Worm (Caenorhabditis elegans) whole organism, L4/young adult: ENCODE measurements around the gene T16G12.7.

ENCODE experiments used
- W03F9.2 ChIP-seq: fragments of 150-350 bp; optimal IDR thresholded peaks from 2 replicates; lab custom pipeline; 2014; ENCODE audit warnings: missing biosample characterization, missing genetic modification characterization
- dao-5 ChIP-seq: sonication (generic microtip); optimal IDR thresholded peaks from 2 replicates; lab custom pipeline; 2016; ENCODE audit warnings: missing genotype, missing genetic modification characterization, moderate library complexity, missing compliant biosample characterization
- him-1 ChIP-seq: sonication (generic microtip); optimal IDR thresholded peaks from 2 replicates; lab custom pipeline; 2016; ENCODE audit warnings: missing genotype, missing genetic modification reagents, missing genetic modification characterization, missing compliant biosample characterization

DNA sequence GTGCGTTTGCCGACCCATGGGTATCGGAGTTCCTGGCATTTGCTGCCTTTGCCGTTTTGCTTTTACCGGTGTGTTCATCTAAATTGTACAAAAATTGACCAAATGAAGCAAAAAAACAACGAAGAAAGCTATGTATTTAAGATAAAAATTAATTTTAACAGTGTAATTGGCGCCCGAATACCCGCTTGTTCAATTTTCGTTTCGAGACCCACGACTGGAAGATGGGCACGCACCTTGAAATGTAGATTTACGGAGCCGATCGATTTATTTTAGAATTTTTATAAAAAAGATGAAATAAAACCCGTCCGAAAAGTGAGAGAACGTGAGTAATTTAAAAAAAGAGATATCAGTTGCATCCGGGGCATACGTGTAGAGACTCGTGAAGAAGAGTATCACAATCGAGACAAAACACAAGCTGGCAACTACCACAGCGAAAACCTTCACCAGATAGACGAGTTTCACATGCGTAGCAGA lies 48.6 kb upstream of the T16G12.7 start, which contains the start of gene hal-2:
- TF ChIP-seq him-1 (tag; lab: Kevin White, UChicago) (no peak), dao-5 (tag; lab: Kevin White, UChicago) (no peak), W03F9.2 (tag; lab: Kevin White, UChicago) (no peak)
